Worm (Caenorhabditis elegans) whole organism, L2 larva: Measurements from ENCODE around the gene gly-9.

ENCODE experiments used
- ama-1 ChIP-seq: fragments of 150-350 bp; optimal IDR thresholded peaks from 2 replicates; lab custom pipeline; 2018; ENCODE audit warnings: inconsistent platforms
- egl-27 ChIP-seq: sonication (generic microtip); optimal IDR thresholded peaks from 3 replicates; lab custom pipeline; 2017; ENCODE audit warnings: missing biosample characterization, missing genetic modification reagents, missing genetic modification characterization
- elt-1 ChIP-seq: fragments of 150-350 bp; optimal IDR thresholded peaks from 2 replicates; lab custom pipeline; 2014; ENCODE audit warnings: missing biosample characterization, missing genetic modification characterization
- mab-5 ChIP-seq: fragments of 150-350 bp; optimal IDR thresholded peaks from 2 replicates; lab custom pipeline; 2014; ENCODE audit warnings: missing biosample characterization, missing genetic modification characterization
- nhr-11 ChIP-seq: fragments of 150-350 bp; optimal IDR thresholded peaks from 2 replicates; lab custom pipeline; 2014; ENCODE audit warnings: missing biosample characterization, missing genetic modification characterization
- nhr-77 ChIP-seq: fragments of 150-350 bp; optimal IDR thresholded peaks from 2 replicates; lab custom pipeline; 2014; ENCODE audit warnings: missing biosample characterization, missing genetic modification characterization

ce11 chrIII:11332306-11332705 lies 41.9 kb upstream of the gly-9 start:
- TF ChIP-seq egl-27 (no peak), ama-1 (lab: Kevin White, UChicago) (no peak), nhr-77 (tag; lab: Kevin White, UChicago) (no peak), elt-1 (tag; lab: Kevin White, UChicago) (no peak), nhr-11 (no peak), mab-5 (tag; lab: Kevin White, UChicago) (no peak)
